Fruit fly (Drosophila melanogaster): ENCODE measurements around the gene CG6678.
A peak's percentile ranks its signal among the peaks of the same experiment; 100 is the strongest.

The CG6678 gene

DNA sequence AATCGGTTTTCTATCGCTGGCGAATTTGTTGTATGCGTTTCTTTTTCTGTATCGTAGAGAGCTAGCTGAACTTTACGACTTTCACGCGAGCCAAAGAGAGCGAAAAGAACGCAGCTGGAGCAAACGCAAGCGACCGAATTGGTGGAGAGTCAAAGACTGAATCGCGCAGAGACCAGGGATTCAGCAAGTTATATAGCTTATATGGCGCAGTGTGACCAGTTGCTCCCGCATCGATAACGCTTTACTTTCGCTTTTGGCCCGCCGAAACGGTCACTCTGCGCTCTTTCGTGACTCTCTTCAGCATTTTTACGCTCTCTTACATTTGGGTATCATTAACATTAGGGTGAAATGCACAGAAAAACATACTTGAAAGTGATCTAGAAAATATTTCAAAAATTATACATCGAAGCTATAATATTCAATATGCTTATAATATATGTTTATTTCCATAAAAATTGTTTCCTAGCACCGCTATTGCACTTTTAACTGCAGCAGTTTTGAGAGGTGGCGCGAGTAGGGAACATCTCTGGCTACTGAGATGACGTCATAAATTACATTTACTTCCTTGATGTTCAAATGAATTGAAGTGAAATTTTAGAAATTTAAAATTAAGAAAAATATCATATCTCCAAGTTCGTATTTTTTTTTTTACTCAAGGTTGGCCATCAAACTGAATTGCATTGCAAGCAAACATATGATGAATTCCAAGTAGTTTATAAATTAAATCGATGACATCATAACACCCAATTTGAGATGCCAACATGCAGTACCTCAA, 30.5 kb upstream of the CG6678 start, which contains the start of gene glec (continued):
- TF ChIP-seq danr (GFP tag; IDR thresholded peaks at IDR 0.05) (no peak), fd102C (GFP tag; optimal IDR thresholded peaks at IDR 0.05) (no peak), Mes4 (GFP tag; optimal IDR thresholded peaks at IDR 0.05) (no peak), Deaf1 (tag; optimal IDR thresholded peaks at IDR 0.05) (peak; percentile 34), CG6813 (GFP tag; optimal IDR thresholded peaks at IDR 0.05) (no peak), CG2202 (tag; optimal IDR thresholded peaks at IDR 0.05) (no peak), ewg (GFP tag; optimal IDR thresholded peaks at IDR 0.05) (peak; percentile 5), CG4282 (GFP tag; optimal IDR thresholded peaks at IDR 0.05) (peak; percentile 26), peb (GFP tag; IDR thresholded peaks at IDR 0.05) (no peak), pb (GFP tag; optimal IDR thresholded peaks at IDR 0.05) (peak; percentile 36), Dbx (GFP tag; IDR thresholded peaks at IDR 0.05) (peak; percentile 63; the same call in 1 of the 3 replicates), Gsc (GFP tag; IDR thresholded peaks at IDR 0.05) (no peak), CG33213 (GFP tag; optimal IDR thresholded peaks at IDR 0.05) (peak; percentile 63), CG14050 (GFP tag; IDR thresholded peaks at IDR 0.05) (no peak; the same call in 2 of the 3 replicates), CG4424 (GFP tag; optimal IDR thresholded peaks at IDR 0.05) (no peak), sug (tag; optimal IDR thresholded peaks at IDR 0.05) (peak; percentile 36), CG14441 (GFP tag; IDR thresholded peaks at IDR 0.05) (no peak), Hr51 (GFP tag; optimal IDR thresholded peaks at IDR 0.05) (peak in 1 of 2 experiments; percentile 58), CG9609 (GFP tag; optimal IDR thresholded peaks at IDR 0.05) (no peak), CG2875 (GFP tag; optimal IDR thresholded peaks at IDR 0.05) (peak; percentile 48), CG1647 (GFP tag; optimal IDR thresholded peaks at IDR 0.05) (peak; percentile 40), dan (GFP tag; IDR thresholded peaks at IDR 0.05) (no peak), gfzf (GFP tag; optimal IDR thresholded peaks at IDR 0.05) (peak; percentile 92), CG4707 (GFP tag; optimal IDR thresholded peaks at IDR 0.05) (no peak), CG10565 (GFP tag; optimal IDR thresholded peaks at IDR 0.05) (no peak), Sry-β (GFP tag; optimal IDR thresholded peaks at IDR 0.05) (no peak), Six4 (GFP tag; optimal IDR thresholded peaks at IDR 0.05) (no peak), CG5953 (GFP tag; IDR thresholded peaks at IDR 0.05) (no peak), so (GFP tag; IDR thresholded peaks at IDR 0.05) (peak; percentile 59; the same call in 1 of the 3 replicates), CG12236 (GFP tag; optimal IDR thresholded peaks at IDR 0.05) (peak; percentile 11), otp (GFP tag; IDR thresholded peaks at IDR 0.05) (peak; percentile 73; the same call in 2 of the 3 replicates), ind (GFP tag; optimal IDR thresholded peaks at IDR 0.05) (no peak), CG11398 (GFP tag; optimal IDR thresholded peaks at IDR 0.05) (no peak), mld (GFP tag; IDR thresholded peaks at IDR 0.05; ENCODE audit: partially characterized antibody) (no peak), CG1529 (GFP tag; optimal IDR thresholded peaks at IDR 0.05) (no peak), CG13624 (GFP tag; optimal IDR thresholded peaks at IDR 0.05) (peak; percentile 53), CG13424 (tag; optimal IDR thresholded peaks at IDR 0.05) (peak; percentile 51), CG7372 (GFP tag; IDR thresholded peaks at IDR 0.05) (no peak; the same call in 1 of the 2 replicates), CG14965 (GFP tag; optimal IDR thresholded peaks at IDR 0.05; ENCODE audit: borderline replicate concordance) (no peak), CG7839 (tag; optimal IDR thresholded peaks at IDR 0.05) (peak; percentile 32), CG17829 (tag; optimal IDR thresholded peaks at IDR 0.05) (peak; percentile 29), CG10209 (GFP tag; optimal IDR thresholded peaks at IDR 0.05) (no peak), her (GFP tag; optimal IDR thresholded peaks at IDR 0.05) (peak; percentile 61), lilli (GFP tag; optimal IDR thresholded peaks at IDR 0.05) (peak; percentile 31), Camta (GFP tag; optimal IDR thresholded peaks at IDR 0.05) (no peak), onecut (GFP tag; IDR thresholded peaks at IDR 0.05) (peak; percentile 62), chn (GFP tag; optimal IDR thresholded peaks at IDR 0.05) (peak; percentile 8), nmo (GFP tag; optimal IDR thresholded peaks at IDR 0.05) (peak; percentile 45), CG1233 (GFP tag; optimal IDR thresholded peaks at IDR 0.05) (no peak)
